Fruit fly (Drosophila melanogaster): ENCODE results near the gene CenG1A.

DNA sequence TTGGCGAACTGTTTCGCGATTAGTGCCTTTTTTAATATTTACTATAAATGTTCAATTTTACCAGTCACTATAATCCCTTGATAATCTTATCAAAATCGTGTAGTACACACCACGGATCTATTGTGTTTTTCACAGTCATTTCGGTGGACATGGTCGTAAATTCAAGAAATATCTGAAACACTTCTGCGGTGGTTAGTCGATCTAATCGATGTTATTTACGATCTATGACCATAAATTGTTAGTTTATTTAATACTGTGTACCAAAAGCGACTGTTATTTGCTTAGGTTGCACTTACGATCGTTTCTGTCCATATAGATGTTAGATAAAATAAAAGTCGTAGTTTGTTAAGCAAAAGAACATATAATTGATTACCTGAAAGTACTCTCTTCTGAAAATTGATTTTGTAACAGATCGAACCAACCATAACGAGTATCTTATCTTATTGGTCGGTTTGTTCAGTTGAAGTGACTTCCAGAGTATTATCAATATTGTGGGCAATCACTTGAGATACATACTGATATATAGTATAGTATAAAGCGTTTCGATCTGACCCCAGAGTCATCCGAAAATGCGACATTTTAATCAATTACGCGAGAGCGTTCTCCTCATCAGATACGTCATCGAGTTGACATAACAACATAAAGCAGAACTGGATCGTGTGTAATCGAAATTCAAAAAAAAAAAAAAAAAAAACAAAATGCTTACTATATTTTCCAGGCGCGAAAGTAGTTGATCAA lies 70.7 kb downstream of the CenG1A start:
- TF ChIP-seq Hr51 (GFP tag; optimal IDR thresholded peaks at IDR 0.05) = no peak
- no peak for TF ChIP-seq Mes4 (GFP tag; optimal IDR thresholded peaks at IDR 0.05)
- no peak for TF ChIP-seq CG31441 (GFP tag; IDR thresholded peaks at IDR 0.05)
- TF ChIP-seq ttk (GFP tag; IDR thresholded peaks at IDR 0.05) = no peak

Data from whole organism, embryonic.